Worm (Caenorhabditis elegans) whole organism, L1 larva: ENCODE measurements around the gene col-166.

Experiments used
- C04F5.9 ChIP-seq: sonication (generic microtip); optimal IDR thresholded peaks from 2 replicates; lab custom pipeline; 2016; ENCODE audit warnings: missing genetic modification characterization, missing compliant biosample characterization
- C16A3.4 ChIP-seq: fragments of 150-350 bp; optimal IDR thresholded peaks from 2 replicates; lab custom pipeline; 2014; ENCODE audit warnings: missing biosample characterization, missing genetic modification characterization
- C34B4.2 ChIP-seq: sonication (generic microtip); optimal IDR thresholded peaks from 2 replicates; lab custom pipeline; 2017; ENCODE audit warnings: mild to moderate bottlenecking, missing genetic modification characterization, missing compliant biosample characterization
- ceh-63 ChIP-seq: fragments of 200-800 bp; sonication (Bioruptor generic); optimal IDR thresholded peaks from 2 replicates; lab custom pipeline; 2018; ENCODE audit warnings: mild to moderate bottlenecking, missing genetic modification characterization, missing compliant biosample characterization
- efl-1 ChIP-seq, 4 experiments: fragments of 150-350 bp; optimal IDR thresholded peaks in 3 of 4; peaks in 1 of 4; 1 replicate in 1 of 4; 2 replicates in 3 of 4; lab custom pipeline; 2014; ENCODE audit warnings: missing biosample characterization in 2 of 4, missing genetic modification characterization in 2 of 4, missing genetic modification reagents in 2 of 4
- egl-13 ChIP-seq: sonication (generic microtip); optimal IDR thresholded peaks from 2 replicates; lab custom pipeline; 2016; ENCODE audit warnings: missing genotype, missing genetic modification reagents, missing genetic modification characterization, missing compliant biosample characterization
- fkh-10 ChIP-seq: sonication (generic microtip); optimal IDR thresholded peaks from 2 replicates; lab custom pipeline; 2017; ENCODE audit warnings: missing biosample characterization, missing genetic modification reagents, missing genetic modification characterization
- grh-1 ChIP-seq: fragments of 200-800 bp; sonication (Bioruptor generic); IDR thresholded peaks from 2 replicates; pipeline ENCODE4 v1.3.6; 2022; ENCODE audit warnings: missing genetic modification reagents, missing genetic modification characterization, missing compliant biosample characterization
- hlh-4 ChIP-seq: sonication (generic microtip); optimal IDR thresholded peaks from 2 replicates; lab custom pipeline; 2016; ENCODE audit warnings: mild to moderate bottlenecking, missing genetic modification characterization, missing compliant biosample characterization
- jun-1 ChIP-seq: fragments of 150-350 bp; optimal IDR thresholded peaks from 2 replicates; lab custom pipeline; 2014; ENCODE audit warnings: missing biosample characterization, missing genetic modification reagents, missing genetic modification characterization
- mef-2 ChIP-seq: fragments of 150-350 bp; optimal IDR thresholded peaks from 2 replicates; lab custom pipeline; 2014; ENCODE audit warnings: missing biosample characterization, missing genetic modification characterization
- mep-1 ChIP-seq: fragments of 150-350 bp; optimal IDR thresholded peaks from 2 replicates; lab custom pipeline; 2014; ENCODE audit warnings: missing biosample characterization, missing genetic modification characterization
- nhr-71 ChIP-seq: sonication (generic microtip); optimal IDR thresholded peaks from 2 replicates; lab custom pipeline; 2016; ENCODE audit warnings: mild to moderate bottlenecking, missing genetic modification characterization, moderate library complexity, missing compliant biosample characterization
- nhr-76 ChIP-seq: sonication (generic microtip); optimal IDR thresholded peaks from 2 replicates; lab custom pipeline; 2017; ENCODE audit warnings: missing biosample characterization, missing genetic modification characterization
- nhr-85 ChIP-seq: sonication (generic microtip); peaks from one replicate; lab custom pipeline; 2016; ENCODE audit warnings: missing genetic modification characterization, inconsistent platforms, missing compliant biosample characterization
- snu-23 ChIP-seq: sonication (generic microtip); optimal IDR thresholded peaks from 2 replicates; lab custom pipeline; 2016; ENCODE audit warnings: missing genetic modification characterization, missing compliant biosample characterization
- sox-4 ChIP-seq: sonication (generic microtip); optimal IDR thresholded peaks from 2 replicates; lab custom pipeline; 2016; ENCODE audit warnings: missing genetic modification characterization, missing compliant biosample characterization
- sptf-1 ChIP-seq: fragments of 150-350 bp; optimal IDR thresholded peaks from 2 replicates; lab custom pipeline; 2014; ENCODE audit warnings: missing biosample characterization, missing genetic modification characterization
- tbx-2 ChIP-seq: sonication (generic microtip); optimal IDR thresholded peaks from 2 replicates; lab custom pipeline; 2016; ENCODE audit warnings: missing genetic modification characterization, missing compliant biosample characterization
- tlp-1 ChIP-seq: fragments of 150-350 bp; optimal IDR thresholded peaks from 2 replicates; lab custom pipeline; 2014; ENCODE audit warnings: missing biosample characterization, missing genetic modification characterization
- unc-130 ChIP-seq: fragments of 150-350 bp; optimal IDR thresholded peaks from 2 replicates; lab custom pipeline; 2017; ENCODE audit warnings: missing biosample characterization, missing genetic modification characterization, inconsistent platforms
- unc-30 ChIP-seq: sonication (generic microtip); optimal IDR thresholded peaks from 2 replicates; lab custom pipeline; 2017; ENCODE audit warnings: missing biosample characterization, missing genetic modification characterization
- unc-98 ChIP-seq: fragments of 200-800 bp; sonication (Bioruptor generic); IDR thresholded peaks from 2 replicates; pipeline ENCODE4 v1.3.6; 2022; ENCODE audit warnings: missing genetic modification characterization, missing compliant biosample characterization

The col-166 gene

DNA sequence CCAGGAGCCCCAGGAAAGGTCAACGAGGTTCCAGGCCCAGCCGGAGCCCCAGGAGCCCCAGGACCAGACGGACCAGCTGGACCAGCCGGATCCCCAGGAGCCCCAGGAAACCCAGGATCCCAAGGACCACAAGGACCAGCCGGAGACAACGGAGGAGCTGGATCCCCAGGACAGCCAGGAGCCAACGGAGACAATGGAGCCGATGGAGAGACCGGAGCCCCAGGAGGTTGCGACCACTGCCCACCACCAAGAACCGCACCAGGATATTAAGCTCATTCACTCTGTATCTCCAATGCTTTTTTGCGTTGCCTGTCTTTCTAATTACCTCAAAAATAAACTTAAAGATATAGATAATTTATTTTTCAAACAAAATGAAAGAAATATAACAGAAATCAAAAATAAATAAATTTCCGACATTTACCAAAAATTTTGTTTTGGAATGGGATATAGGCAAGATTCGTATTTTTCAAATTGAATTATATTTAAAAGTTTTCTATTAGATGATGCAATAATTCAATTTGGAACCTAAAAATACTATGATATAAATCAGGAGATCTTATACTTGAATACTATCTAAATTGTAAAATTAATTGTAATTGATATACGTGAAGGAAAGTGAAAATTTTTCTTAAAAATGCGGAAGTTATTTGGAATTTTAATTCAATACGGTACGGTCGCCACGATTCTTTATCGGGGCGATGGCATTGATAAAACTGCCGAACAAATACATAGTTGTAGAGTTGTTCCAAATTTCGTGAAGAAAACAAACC, 44.5 kb downstream of the col-166 start:
- TF ChIP-seq tbx-2 (tag; lab: Kevin White, UChicago) (peak; percentile 3), jun-1 (tag; lab: Kevin White, UChicago) (peak; percentile 33)

- TF ChIP-seq fkh-10 (GFP tag; lab: Kevin White, UChicago) (no peak), nhr-85 (tag; lab: Kevin White, UChicago) (peak; percentile 70), efl-1 (optimal IDR thresholded peaks at IDR 0.05; lab: Kevin White, UChicago) (no peak), efl-1 (GFP tag; optimal IDR thresholded peaks at IDR 0.05 in 1 of 2; lab: Kevin White, UChicago) (peak in 1 of 2 experiments; percentile 28)
These were observed 46.3 kb downstream of the col-166 start, which contains the start of gene col-168 for ce11 chrX:6326088-6326487. col-168 (plus strand) TSS chrX:6326388.

DNA sequence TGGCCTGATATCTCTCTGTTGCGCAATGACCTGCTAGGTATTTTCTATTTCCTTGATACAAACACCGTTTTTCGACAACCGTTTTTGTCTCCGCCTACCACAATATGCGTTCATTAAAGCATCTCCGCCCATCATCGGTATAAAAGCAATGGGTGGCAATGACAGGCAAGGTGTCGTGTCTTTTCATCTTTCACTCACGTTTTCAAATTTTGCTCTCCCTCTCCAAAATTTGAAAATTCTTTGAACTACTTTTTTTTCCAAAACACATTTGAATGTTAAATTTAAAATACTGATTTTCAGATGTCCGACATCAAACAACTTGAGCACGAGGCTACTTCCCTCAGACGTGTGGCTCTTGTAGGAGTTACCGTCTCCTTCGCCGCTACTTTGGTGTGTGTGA, 49.0 kb downstream of the col-166 start, which contains the start of gene col-169:
Gene col-169, plus strand, starts transcription at position 301 of the 400 bp plus-strand sequence.
- no peak for TF ChIP-seq unc-130 (tag; lab: Kevin White, UChicago)
- no peak for TF ChIP-seq C04F5.9
- TF ChIP-seq sptf-1 (tag; lab: Kevin White, UChicago), result no peak
- no peak for TF ChIP-seq snu-23
- no peak for TF ChIP-seq egl-13 (tag; lab: Kevin White, UChicago)
- no peak for TF ChIP-seq nhr-76 (tag; lab: Kevin White, UChicago)
- no peak for TF ChIP-seq efl-1 (optimal IDR thresholded peaks at IDR 0.05; lab: Kevin White, UChicago)
- no peak for TF ChIP-seq efl-1 (GFP tag; optimal IDR thresholded peaks at IDR 0.05 in 1 of 2; lab: Kevin White, UChicago)
- TF ChIP-seq nhr-71, result no peak
- no peak for TF ChIP-seq sox-4 (tag; lab: Kevin White, UChicago)
- TF ChIP-seq mef-2, result no peak
- no peak for TF ChIP-seq mep-1 (tag; lab: Kevin White, UChicago)
- TF ChIP-seq ceh-63 (GFP tag; lab: Kevin White, UChicago), result no peak
- no peak for TF ChIP-seq grh-1 (GFP tag; lab: Robert Waterston, UW)
- TF ChIP-seq unc-98 (GFP tag; lab: Robert Waterston, UW), result no peak
- TF ChIP-seq C16A3.4 (tag; lab: Kevin White, UChicago), result no peak
- no peak for TF ChIP-seq C34B4.2 (tag; lab: Kevin White, UChicago)
- TF ChIP-seq tlp-1 (tag; lab: Kevin White, UChicago), result no peak
- no peak for TF ChIP-seq hlh-4
- no peak for TF ChIP-seq jun-1 (tag; lab: Kevin White, UChicago)
- no peak for TF ChIP-seq unc-30 (tag; lab: Kevin White, UChicago)
